Worm (Caenorhabditis elegans) whole organism, L4 larva: Measurements from ENCODE around the gene T27E4.5.

ENCODE experiments used
- egl-43 ChIP-seq: fragments of 200-800 bp; sonication (Bioruptor generic); IDR thresholded peaks from 2 replicates; pipeline ENCODE4 v1.3.6; 2022; ENCODE audit warnings: missing genetic modification reagents, missing genetic modification characterization, missing compliant biosample characterization
- lsy-2 ChIP-seq, 2 experiments: fragments of 150-350 bp in 1 of 2; sonication (generic microtip) in 1 of 2; optimal IDR thresholded peaks; 2 replicates each; lab custom pipeline; 2014 to 2017; ENCODE audit warnings: missing biosample characterization in 2 of 2, missing genetic modification characterization in 2 of 2
- unc-62 ChIP-seq, 3 experiments: fragments of 150-350 bp in 1 of 3; sonication (generic microtip); optimal IDR thresholded peaks in 2 of 3; peaks in 1 of 3; 1 replicate in 1 of 3; 2 replicates in 2 of 3; lab custom pipeline; 2014 to 2017; ENCODE audit warnings: missing biosample characterization in 3 of 3, missing genetic modification characterization in 3 of 3, missing genetic modification reagents in 3 of 3, missing genotype in 1 of 3

DNA sequence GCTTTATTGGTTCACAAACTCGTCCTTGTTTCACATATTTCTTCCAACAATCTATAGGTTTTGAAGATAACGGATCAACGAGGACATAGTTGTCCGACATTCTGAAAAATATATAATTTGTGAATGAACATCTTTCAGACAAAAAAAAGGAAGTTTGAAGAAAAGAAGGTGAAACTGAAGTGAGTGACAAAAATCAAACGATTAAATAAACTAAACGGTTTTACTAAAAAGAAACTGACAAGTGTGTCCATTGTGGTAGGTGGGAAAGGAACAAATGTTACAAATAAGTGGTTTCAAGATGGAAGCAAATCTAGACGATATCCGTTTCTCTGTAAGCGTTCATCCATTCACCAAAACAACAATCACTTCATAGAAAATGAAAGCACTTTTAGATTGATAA is 7.2 kb downstream of the T27E4.5 start, which contains the start of gene C25E10.12:
- TF ChIP-seq unc-62 (GFP tag; optimal IDR thresholded peaks at IDR 0.05 in 1 of 2; lab: Kevin White, UChicago) (no peak), unc-62 (tag; optimal IDR thresholded peaks at IDR 0.05; lab: Kevin White, UChicago) (no peak), egl-43 (GFP tag; lab: Robert Waterston, UW) (no peak), lsy-2 (tag; optimal IDR thresholded peaks at IDR 0.05; lab: Kevin White, UChicago) (no peak)
